Worm (Caenorhabditis elegans): ENCODE measurements around the gene nhr-111.

nhr-111 gene

DNA sequence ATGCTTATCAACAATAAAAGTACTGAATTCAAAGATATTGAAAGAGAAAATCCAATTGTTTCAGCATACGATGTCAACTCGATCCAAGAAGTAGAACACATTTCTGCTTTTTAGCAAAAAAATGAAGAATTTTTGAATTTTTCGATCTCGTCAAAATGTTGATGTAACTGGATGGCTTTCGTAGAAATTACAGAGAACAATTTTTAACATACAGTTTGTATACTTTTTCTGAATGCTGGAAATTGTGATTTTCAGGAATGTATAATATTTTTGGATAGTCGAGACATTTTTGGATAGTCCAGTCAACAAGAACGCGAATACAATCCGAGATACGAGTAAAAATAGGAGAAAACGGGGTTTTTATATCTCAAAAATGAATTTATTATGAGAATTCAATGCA, 6.0 kb downstream of the nhr-111 start, which contains the start of gene str-103:
Gene str-103 (minus strand): TSS at position 101 of the 400 bp plus-strand sequence.
- no peak for TF ChIP-seq elt-3 (tag; optimal IDR thresholded peaks at IDR 0.05)
- no peak for TF ChIP-seq unc-39 (tag; optimal IDR thresholded peaks at IDR 0.05)
- TF ChIP-seq bed-3 (GFP tag; optimal IDR thresholded peaks at IDR 0.05) = no peak
- TF ChIP-seq snpc-4 (tag; optimal IDR thresholded peaks at IDR 0.05) = no peak
- no peak for TF ChIP-seq nhr-12 (tag; optimal IDR thresholded peaks at IDR 0.05)

DNA sequence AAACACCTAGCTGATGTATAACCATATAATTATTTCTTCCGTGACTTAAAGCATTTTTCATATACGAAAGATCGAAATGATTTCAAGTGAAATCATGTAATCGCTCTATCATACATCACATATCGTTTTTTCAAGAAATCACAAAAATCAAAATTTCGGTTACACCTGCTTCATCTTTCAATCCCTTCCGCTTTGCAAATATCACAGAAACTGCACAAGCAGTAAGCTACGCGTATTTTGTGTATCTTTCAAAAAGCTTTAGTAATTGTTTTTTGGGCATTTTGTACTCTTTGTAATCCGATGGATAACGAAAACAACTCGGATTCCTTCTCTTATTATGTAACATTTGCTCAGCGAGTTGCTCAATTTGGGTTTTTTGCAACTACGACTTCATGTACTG, 9.3 kb downstream of the nhr-111 start, which contains the start of gene str-25:
Gene str-25 (plus strand): TSS at position 301 of the 400 bp plus-strand sequence.
- no peak for TF ChIP-seq flh-1 (GFP tag; optimal IDR thresholded peaks at IDR 0.05)
- TF ChIP-seq unc-120 (tag; optimal IDR thresholded peaks at IDR 0.05; ENCODE audit: poor library complexity, severe bottlenecking) = no peak
- no peak for TF ChIP-seq tbx-8 (GFP tag; optimal IDR thresholded peaks at IDR 0.05)
- TF ChIP-seq nhr-28 (tag; optimal IDR thresholded peaks at IDR 0.05) = no peak
- no peak for TF ChIP-seq nhr-2 (tag; optimal IDR thresholded peaks at IDR 0.05)
- TF ChIP-seq zip-8 (tag; optimal IDR thresholded peaks at IDR 0.05) = no peak
- TF ChIP-seq nhr-237 (tag; optimal IDR thresholded peaks at IDR 0.05) = no peak
- no peak for TF ChIP-seq ceh-83 (GFP tag; optimal IDR thresholded peaks at IDR 0.05)

DNA sequence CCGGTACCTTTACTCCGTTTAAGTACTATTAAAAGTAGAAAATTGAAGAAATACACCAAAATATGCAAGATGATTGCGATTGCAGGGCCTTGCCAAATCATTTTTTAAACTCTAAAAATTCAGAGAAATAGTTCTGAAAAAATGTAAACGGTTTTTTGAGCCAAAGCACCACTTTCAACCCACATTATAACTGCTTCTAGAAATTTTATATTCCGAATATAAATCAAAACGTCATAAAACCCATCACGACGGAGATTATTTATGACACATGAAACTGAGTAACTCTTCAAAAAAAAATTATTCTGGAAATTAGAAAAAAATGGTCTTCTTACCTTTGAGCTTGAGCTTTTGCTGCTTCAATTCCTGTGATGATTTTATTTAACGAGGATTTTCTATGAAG, 10.4 kb downstream of the nhr-111 start, which contains the start of gene srxa-16:
Gene srxa-16 (minus strand): TSS at position 101 of the 400 bp plus-strand sequence.
- TF ChIP-seq cnd-1 (tag; optimal IDR thresholded peaks at IDR 0.05) = no peak
- no peak for TF ChIP-seq sptf-1 (tag; optimal IDR thresholded peaks at IDR 0.05)
- TF ChIP-seq ceh-39 (tag; optimal IDR thresholded peaks at IDR 0.05) = no peak
- no peak for TF ChIP-seq unc-120 (tag; optimal IDR thresholded peaks at IDR 0.05; ENCODE audit: poor library complexity, severe bottlenecking)
- no peak for TF ChIP-seq unc-62 (GFP tag; optimal IDR thresholded peaks at IDR 0.05)
- no peak for TF ChIP-seq lin-32 (GFP tag; optimal IDR thresholded peaks at IDR 0.05)
- no peak for TF ChIP-seq snpc-4 (tag; optimal IDR thresholded peaks at IDR 0.05)
- TF ChIP-seq ces-1 (GFP tag; optimal IDR thresholded peaks at IDR 0.05) = no peak
- no peak for TF ChIP-seq ceh-83 (GFP tag; optimal IDR thresholded peaks at IDR 0.05)
- TF ChIP-seq sem-2 (GFP tag; optimal IDR thresholded peaks at IDR 0.05) = no peak
- no peak for TF ChIP-seq pha-4 (tag; optimal IDR thresholded peaks at IDR 0.05)
- TF ChIP-seq zip-8 (tag; optimal IDR thresholded peaks at IDR 0.05) = no peak
- TF ChIP-seq nhr-2 (tag; optimal IDR thresholded peaks at IDR 0.05) = no peak

DNA sequence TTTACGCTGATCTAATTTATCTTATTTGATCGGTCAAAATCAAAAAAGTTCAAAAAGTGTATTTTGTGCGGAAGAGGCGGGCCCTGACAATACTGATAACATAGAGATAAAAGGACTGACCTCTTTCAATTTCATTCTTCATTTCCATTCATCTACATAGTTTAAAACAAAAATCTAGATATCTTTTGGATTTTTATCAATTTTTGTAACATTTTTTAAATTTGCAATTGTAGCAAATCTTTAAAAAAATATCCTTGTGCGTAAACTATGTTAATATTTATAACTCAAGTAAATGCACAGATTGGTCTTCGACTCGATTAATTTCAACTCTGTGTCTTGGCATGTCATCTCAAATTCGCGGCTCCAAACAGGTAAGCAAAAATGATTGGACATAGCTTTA, 21.0 kb downstream of the nhr-111 start, which contains the start of gene argk-1:
Gene argk-1 (plus strand): TSS at position 301 of the 400 bp plus-strand sequence.
- no peak for TF ChIP-seq sem-2 (GFP tag; optimal IDR thresholded peaks at IDR 0.05)
- TF ChIP-seq lsy-2 (tag; optimal IDR thresholded peaks at IDR 0.05) = no peak
- no peak for TF ChIP-seq bed-3 (GFP tag; optimal IDR thresholded peaks at IDR 0.05)
- TF ChIP-seq blmp-1 (tag; optimal IDR thresholded peaks at IDR 0.05) = no peak
- TF ChIP-seq mab-5 (tag; optimal IDR thresholded peaks at IDR 0.05) = no peak
- TF ChIP-seq unc-120 (tag; optimal IDR thresholded peaks at IDR 0.05; ENCODE audit: poor library complexity, severe bottlenecking) = no peak
- TF ChIP-seq nhr-237 (tag; optimal IDR thresholded peaks at IDR 0.05) = no peak
- no peak for TF ChIP-seq nhr-2 (tag; optimal IDR thresholded peaks at IDR 0.05)
- TF ChIP-seq flh-1 (GFP tag; optimal IDR thresholded peaks at IDR 0.05) = no peak
- no peak for TF ChIP-seq lin-13 (tag; optimal IDR thresholded peaks at IDR 0.05)
- no peak for TF ChIP-seq hlh-1 (tag; optimal IDR thresholded peaks at IDR 0.05)
- TF ChIP-seq ztf-11 (tag; optimal IDR thresholded peaks at IDR 0.05) = no peak
- TF ChIP-seq lin-32 (GFP tag; optimal IDR thresholded peaks at IDR 0.05) = no peak
- no peak for TF ChIP-seq mep-1 (tag; optimal IDR thresholded peaks at IDR 0.05)
- TF ChIP-seq mls-2 (tag; optimal IDR thresholded peaks at IDR 0.05) = no peak
- TF ChIP-seq tbx-8 (GFP tag; optimal IDR thresholded peaks at IDR 0.05) = no peak
- no peak for TF ChIP-seq nhr-12 (tag; optimal IDR thresholded peaks at IDR 0.05)
- TF ChIP-seq drap-1 (GFP tag; optimal IDR thresholded peaks at IDR 0.05) = no peak

DNA sequence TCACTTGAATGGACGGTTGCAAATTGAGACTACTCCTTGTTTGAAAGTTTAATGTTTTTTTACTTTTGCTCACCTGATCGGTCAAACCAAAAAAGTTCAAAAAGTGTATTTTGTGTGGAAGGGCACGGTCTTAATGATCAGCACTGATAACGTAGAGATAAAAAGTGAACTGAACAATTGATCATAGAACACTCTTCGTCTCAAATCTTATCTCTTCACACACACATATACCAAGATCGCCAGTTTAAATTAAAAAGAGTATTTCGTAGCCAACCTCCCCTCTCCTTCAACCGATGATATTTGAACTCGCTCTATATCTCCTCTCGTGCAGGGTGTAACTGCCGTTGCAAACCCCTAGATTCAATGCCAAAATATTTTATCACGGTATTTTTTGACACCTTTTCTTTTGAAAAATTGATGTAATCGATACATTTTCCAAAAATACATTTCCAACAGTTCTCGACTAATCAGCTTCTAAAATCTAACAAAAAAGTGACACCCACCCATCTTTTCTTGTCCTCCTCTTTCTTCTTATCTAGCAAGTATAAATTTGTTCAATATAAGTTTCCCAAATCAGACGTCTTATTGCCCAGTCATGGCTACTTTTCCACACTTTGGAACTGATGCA, 24.4 kb downstream of the nhr-111 start, which contains the start of gene cth-1:
Gene cth-1 (plus strand): TSS at position 578 of the 628 bp plus-strand sequence.
- TF ChIP-seq nhr-76 (tag; optimal IDR thresholded peaks at IDR 0.05) = no peak
- TF ChIP-seq nhr-237 (tag; optimal IDR thresholded peaks at IDR 0.05) = no peak
- TF ChIP-seq elt-3 (tag; optimal IDR thresholded peaks at IDR 0.05) = no peak
- no peak for TF ChIP-seq elt-1 (tag; optimal IDR thresholded peaks at IDR 0.05; ENCODE audit: borderline replicate concordance, insufficient read depth)
- no peak for TF ChIP-seq tbx-8 (GFP tag; optimal IDR thresholded peaks at IDR 0.05)
- TF ChIP-seq ceh-43 (GFP tag; optimal IDR thresholded peaks at IDR 0.05) = no peak
- no peak for TF ChIP-seq mls-2 (tag; optimal IDR thresholded peaks at IDR 0.05)
- no peak for TF ChIP-seq ztf-11 (tag; optimal IDR thresholded peaks at IDR 0.05)
- no peak for TF ChIP-seq nhr-28 (tag; optimal IDR thresholded peaks at IDR 0.05)
- TF ChIP-seq unc-120 (tag; optimal IDR thresholded peaks at IDR 0.05; ENCODE audit: poor library complexity, severe bottlenecking) = no peak
